Fruit fly (Drosophila melanogaster): Measurements from ENCODE around the gene CG31626.

The CG31626 gene

dm6 chr2L:21237048-21237747, 665 bp upstream of the CG31626 start, which contains the start of gene Hr39 (continued):
- TF ChIP-seq CG16815 (GFP tag; optimal IDR thresholded peaks at IDR 0.05) (no peak), her (GFP tag; optimal IDR thresholded peaks at IDR 0.05) (no peak), CG10147 (GFP tag; optimal IDR thresholded peaks at IDR 0.05) (no peak), CG12769 (tag; optimal IDR thresholded peaks at IDR 0.05) (peak; percentile 45), Eip74EF (GFP tag; optimal IDR thresholded peaks at IDR 0.05) (peak in 1 of 2 experiments; percentile 90), CG16813 (GFP tag; IDR thresholded peaks at IDR 0.05; ENCODE audit: partially characterized antibody) (no peak), NC2β (GFP tag; optimal IDR thresholded peaks at IDR 0.05) (peak; percentile 16), Aef1 (GFP tag; IDR thresholded peaks at IDR 0.05) (no peak), Oaz (GFP tag; IDR thresholded peaks at IDR 0.05) (no peak), CG11093 (GFP tag; IDR thresholded peaks at IDR 0.05) (no peak), sd (tag; optimal IDR thresholded peaks at IDR 0.05) (no peak), Antp (GFP tag; optimal IDR thresholded peaks at IDR 0.05) (peak; percentile 13), eve (GFP tag; optimal IDR thresholded peaks at IDR 0.05) (no peak), CG30431 (GFP tag; optimal IDR thresholded peaks at IDR 0.05) (no peak), Ada2b (GFP tag; IDR thresholded peaks at IDR 0.05) (no peak), CG17361 (GFP tag; IDR thresholded peaks at IDR 0.05) (no peak), NfI (GFP tag; optimal IDR thresholded peaks at IDR 0.05) (peak; percentile 32), GATAe (GFP tag; conservative IDR thresholded peaks at IDR 0.05) (no peak), CG9215 (GFP tag; IDR thresholded peaks at IDR 0.05) (no peak), hkb (optimal IDR thresholded peaks at IDR 0.05) (no peak), hkb (GFP tag; IDR thresholded peaks at IDR 0.05) (no peak), sens (GFP tag) (peak; percentile 75), Gsc (GFP tag; IDR thresholded peaks at IDR 0.05) (no peak), CG10565 (GFP tag; optimal IDR thresholded peaks at IDR 0.05) (no peak), eyg (GFP tag; optimal IDR thresholded peaks at IDR 0.05) (no peak), CG5245 (GFP tag; optimal IDR thresholded peaks at IDR 0.05) (peak; percentile 9), pum (GFP tag; optimal IDR thresholded peaks at IDR 0.05) (peak; percentile 2), CG7928 (GFP tag; optimal IDR thresholded peaks at IDR 0.05) (no peak), CG18476 (GFP tag; optimal IDR thresholded peaks at IDR 0.05) (peak; percentile 17), Dp (GFP tag; optimal IDR thresholded peaks at IDR 0.05) (peak; percentile 75), tgo (GFP tag; IDR thresholded peaks at IDR 0.05) (no peak), HmgZ (tag; optimal IDR thresholded peaks at IDR 0.05) (peak; percentile 77), chinmo (GFP tag; IDR thresholded peaks at IDR 0.05; ENCODE audit: partially characterized antibody) (no peak), CG10462 (GFP tag; optimal IDR thresholded peaks at IDR 0.05) (no peak), ranshi (GFP tag; IDR thresholded peaks at IDR 0.05) (no peak), CG13775 (GFP tag; optimal IDR thresholded peaks at IDR 0.05) (no peak), tup (GFP tag; optimal IDR thresholded peaks at IDR 0.05) (no peak), CG10543 (GFP tag; optimal IDR thresholded peaks at IDR 0.05) (peak; percentile 73), CG1602 (GFP tag; optimal IDR thresholded peaks at IDR 0.05) (no peak), dysf (GFP tag; IDR thresholded peaks at IDR 0.05) (no peak), CG7987 (GFP tag; optimal IDR thresholded peaks at IDR 0.05) (no peak), CG14441 (GFP tag; IDR thresholded peaks at IDR 0.05) (no peak), CG3995 (GFP tag; optimal IDR thresholded peaks at IDR 0.05) (no peak), jing (GFP tag; optimal IDR thresholded peaks at IDR 0.05) (no peak), cato (GFP tag; optimal IDR thresholded peaks at IDR 0.05; ENCODE audit: borderline replicate concordance) (no peak), Doc3 (GFP tag; IDR thresholded peaks at IDR 0.05; ENCODE audit: partially characterized antibody) (no peak), Opbp (GFP tag; IDR thresholded peaks at IDR 0.05; ENCODE audit: partially characterized antibody) (no peak), ftz-f1 (GFP tag; optimal IDR thresholded peaks at IDR 0.05) (peak; percentile 94), pfk (GFP tag; optimal IDR thresholded peaks at IDR 0.05) (peak; percentile 98), Lpt (GFP tag; optimal IDR thresholded peaks at IDR 0.05) (no peak), sna (GFP tag; IDR thresholded peaks at IDR 0.05; ENCODE audit: partially characterized antibody) (no peak)

All from whole organism, embryonic.